Fruit fly (Drosophila melanogaster): ENCODE results near the gene Sgt.
A peak's percentile ranks its signal among the peaks of the same experiment; 100 is the strongest.

Gene Sgt

dm6 chr2L:17514090-17514715, 42.8 kb downstream of the Sgt start (continued):
- peak; percentile 88 for TF ChIP-seq CG13296 (GFP tag; optimal IDR thresholded peaks at IDR 0.05)
- TF ChIP-seq CG31388 (GFP tag; optimal IDR thresholded peaks at IDR 0.05) = peak; percentile 54
- TF ChIP-seq wek (GFP tag; optimal IDR thresholded peaks at IDR 0.05) = peak; percentile 23
- no peak; the same call in 1 of the 2 replicates for TF ChIP-seq dati (GFP tag; IDR thresholded peaks at IDR 0.05)
- no peak for TF ChIP-seq knrl (GFP tag; IDR thresholded peaks at IDR 0.05; ENCODE audit: partially characterized antibody)
- peak; percentile 68 for TF ChIP-seq nau (GFP tag; optimal IDR thresholded peaks at IDR 0.05)
- peak; percentile 41; the same call in 1 of the 2 replicates for TF ChIP-seq Taf1 (GFP tag; IDR thresholded peaks at IDR 0.05)
- TF ChIP-seq MBD-R2 (GFP tag; IDR thresholded peaks at IDR 0.05) = peak; percentile 56; the same call in 1 of the 2 replicates
- TF ChIP-seq CG10209 (GFP tag; optimal IDR thresholded peaks at IDR 0.05) = peak; percentile 84
- peak; percentile 83 for TF ChIP-seq CG30403 (GFP tag; optimal IDR thresholded peaks at IDR 0.05)
- TF ChIP-seq Hmr (GFP tag; optimal IDR thresholded peaks at IDR 0.05) = peak; percentile 90
- peak; percentile 48; the same call in 1 of the 2 replicates for TF ChIP-seq wdn (GFP tag; IDR thresholded peaks at IDR 0.05)
- TF ChIP-seq CG10267 (tag; optimal IDR thresholded peaks at IDR 0.05) = peak; percentile 87
- peak; percentile 80 for TF ChIP-seq ems (GFP tag; optimal IDR thresholded peaks at IDR 0.05)
- peak; percentile 54 for TF ChIP-seq dm (GFP tag; optimal IDR thresholded peaks at IDR 0.05)
- TF ChIP-seq CG8924 (tag; optimal IDR thresholded peaks at IDR 0.05) = peak; percentile 93
- TF ChIP-seq fru (optimal IDR thresholded peaks at IDR 0.05) = no peak
- TF ChIP-seq CG18599 (GFP tag; optimal IDR thresholded peaks at IDR 0.05) = peak; percentile 96
- peak in 1 of 2 experiments; percentile 78 for TF ChIP-seq Eip74EF (GFP tag; optimal IDR thresholded peaks at IDR 0.05)
- no peak for TF ChIP-seq CG6791 (GFP tag; IDR thresholded peaks at IDR 0.05; ENCODE audit: partially characterized antibody)
- TF ChIP-seq Hmx (GFP tag; optimal IDR thresholded peaks at IDR 0.05) = no peak
- peak; percentile 69 for TF ChIP-seq Lhr (GFP tag; optimal IDR thresholded peaks at IDR 0.05)
- TF ChIP-seq Aef1 (GFP tag; IDR thresholded peaks at IDR 0.05) = peak; percentile 71
- peak; percentile 42 for TF ChIP-seq fd102C (GFP tag; optimal IDR thresholded peaks at IDR 0.05)
- 0 out of 2 replicates have a peak, but pooled peaks have one; percentile 8 for TF ChIP-seq Dip2 (GFP tag; IDR thresholded peaks at IDR 0.05)
- TF ChIP-seq CG32767 (GFP tag; IDR thresholded peaks at IDR 0.05) = peak; percentile 85
- peak; percentile 86 for TF ChIP-seq Meics (GFP tag; optimal IDR thresholded peaks at IDR 0.05)
- TF ChIP-seq Lim3 (GFP tag; IDR thresholded peaks at IDR 0.05) = peak; percentile 41; the same call in 1 of the 2 replicates
- peak; percentile 55 for TF ChIP-seq Dad (GFP tag; optimal IDR thresholded peaks at IDR 0.05)
- no peak for TF ChIP-seq prd (optimal IDR thresholded peaks at IDR 0.05)
- TF ChIP-seq prd (GFP tag; IDR thresholded peaks at IDR 0.05) = peak; percentile 91
- peak; percentile 74 for TF ChIP-seq Dbx (GFP tag; IDR thresholded peaks at IDR 0.05)
- TF ChIP-seq dan (GFP tag; IDR thresholded peaks at IDR 0.05) = peak; percentile 27; the same call in 1 of the 2 replicates
- peak; percentile 87 for TF ChIP-seq nerfin-1 (tag; optimal IDR thresholded peaks at IDR 0.05)
- TF ChIP-seq Ptx1 (GFP tag; IDR thresholded peaks at IDR 0.05) = peak; percentile 83
- TF ChIP-seq CG2889 (GFP tag; IDR thresholded peaks at IDR 0.05) = peak; percentile 63; the same call in 1 of the 3 replicates
- TF ChIP-seq eyg (GFP tag; optimal IDR thresholded peaks at IDR 0.05) = peak; percentile 20
- peak; percentile 32 for TF ChIP-seq CG3163 (GFP tag; optimal IDR thresholded peaks at IDR 0.05)
- peak; percentile 24 for TF ChIP-seq Elba2 (GFP tag; optimal IDR thresholded peaks at IDR 0.05)
- peak; percentile 94 for TF ChIP-seq lab (GFP tag; optimal IDR thresholded peaks at IDR 0.05)
- peak; percentile 98 for TF ChIP-seq sens (GFP tag)
- peak; percentile 4 for TF ChIP-seq CG14965 (GFP tag; optimal IDR thresholded peaks at IDR 0.05; ENCODE audit: borderline replicate concordance)
- TF ChIP-seq NC2β (GFP tag; optimal IDR thresholded peaks at IDR 0.05) = peak; percentile 86
- TF ChIP-seq pnt (GFP tag; optimal IDR thresholded peaks at IDR 0.05) = peak; percentile 85
- no peak for TF ChIP-seq luna (GFP tag; optimal IDR thresholded peaks at IDR 0.05)
- TF ChIP-seq CG4282 (GFP tag; optimal IDR thresholded peaks at IDR 0.05) = peak; percentile 8
- TF ChIP-seq mirr (GFP tag; optimal IDR thresholded peaks at IDR 0.05) = peak; percentile 50
- TF ChIP-seq caup (GFP tag; optimal IDR thresholded peaks at IDR 0.05; ENCODE audit: severe bottlenecking) = peak; percentile 84
- TF ChIP-seq CG11504 (tag; optimal IDR thresholded peaks at IDR 0.05) = peak; percentile 92
